Fruit fly (Drosophila melanogaster): Measurements from ENCODE around the gene CG33995.

CG33995 gene

dm6 chr2L:5054953-5055352 is 11.9 kb downstream of the CG33995 start, which contains the start of the genes CG14036 and His3.3A (continued):
- no peak for TF ChIP-seq Asciz (GFP tag; optimal IDR thresholded peaks at IDR 0.05)
- peak; percentile 30 for TF ChIP-seq CoRest (tag; optimal IDR thresholded peaks at IDR 0.05)
- no peak for TF ChIP-seq eve (GFP tag; optimal IDR thresholded peaks at IDR 0.05)
- peak; percentile 75 for TF ChIP-seq Myb (GFP tag; optimal IDR thresholded peaks at IDR 0.05)
- no peak for TF ChIP-seq ham (GFP tag; IDR thresholded peaks at IDR 0.05)
- TF ChIP-seq Nf-YC (tag; optimal IDR thresholded peaks at IDR 0.05) = peak; percentile 37
- peak; percentile 38 for TF ChIP-seq lilli (GFP tag; optimal IDR thresholded peaks at IDR 0.05)
- no peak for TF ChIP-seq CG3407 (GFP tag; optimal IDR thresholded peaks at IDR 0.05)
- TF ChIP-seq dm (GFP tag; optimal IDR thresholded peaks at IDR 0.05) = peak; percentile 29
- no peak for TF ChIP-seq pum (GFP tag; optimal IDR thresholded peaks at IDR 0.05)
- 0 out of 3 replicates have a peak, but pooled peaks have one; percentile 16 for TF ChIP-seq gce (GFP tag; IDR thresholded peaks at IDR 0.05)
- no peak for TF ChIP-seq fu2 (GFP tag; optimal IDR thresholded peaks at IDR 0.05)
- TF ChIP-seq CG7963 (GFP tag; IDR thresholded peaks at IDR 0.05; ENCODE audit: partially characterized antibody) = 0 out of 3 replicates have a peak, but pooled peaks have one; percentile 20
- TF ChIP-seq eyg (GFP tag; optimal IDR thresholded peaks at IDR 0.05) = no peak
- TF ChIP-seq jumu (GFP tag; optimal IDR thresholded peaks at IDR 0.05) = peak; percentile 24
- no peak for TF ChIP-seq otp (GFP tag; IDR thresholded peaks at IDR 0.05)
- peak; percentile 42 for TF ChIP-seq CG10431 (GFP tag; optimal IDR thresholded peaks at IDR 0.05)
- no peak for TF ChIP-seq CG10543 (GFP tag; optimal IDR thresholded peaks at IDR 0.05)
- peak; percentile 42 for TF ChIP-seq Rfx (GFP tag; IDR thresholded peaks at IDR 0.05)
- TF ChIP-seq CG10654 (GFP tag; optimal IDR thresholded peaks at IDR 0.05) = no peak
- peak in 1 of 2 experiments; percentile 14 for TF ChIP-seq insv (GFP tag; optimal IDR thresholded peaks at IDR 0.05)
- peak; percentile 67 for TF ChIP-seq CG10267 (tag; optimal IDR thresholded peaks at IDR 0.05)
- no peak for TF ChIP-seq CG15011 (GFP tag; optimal IDR thresholded peaks at IDR 0.05)
- peak; percentile 21 for TF ChIP-seq shn (GFP tag; optimal IDR thresholded peaks at IDR 0.05)
- no peak for TF ChIP-seq sim (GFP tag; IDR thresholded peaks at IDR 0.05)
- no peak for TF ChIP-seq stc (GFP tag; IDR thresholded peaks at IDR 0.05)
- no peak for TF ChIP-seq jigr1 (GFP tag; IDR thresholded peaks at IDR 0.05)
- TF ChIP-seq pfk (GFP tag; optimal IDR thresholded peaks at IDR 0.05) = no peak
- peak; percentile 73 for TF ChIP-seq gfzf (GFP tag; optimal IDR thresholded peaks at IDR 0.05)
- no peak for TF ChIP-seq CG8290 (GFP tag; optimal IDR thresholded peaks at IDR 0.05)
- TF ChIP-seq CG8290 (tag; optimal IDR thresholded peaks at IDR 0.05) = peak in 1 of 2 experiments; percentile 75
- no peak for TF ChIP-seq Xrp1 (GFP tag; IDR thresholded peaks at IDR 0.05)
- TF ChIP-seq Sry-β (GFP tag; optimal IDR thresholded peaks at IDR 0.05) = peak; percentile 1
- TF ChIP-seq Nf-YB (GFP tag; optimal IDR thresholded peaks at IDR 0.05) = no peak
- no peak for TF ChIP-seq CG10209 (GFP tag; optimal IDR thresholded peaks at IDR 0.05)
- peak; percentile 81 for TF ChIP-seq Ets97D (GFP tag; optimal IDR thresholded peaks at IDR 0.05)
- TF ChIP-seq pzg (GFP tag; optimal IDR thresholded peaks at IDR 0.05) = peak; percentile 96
- TF ChIP-seq HHEX (GFP tag; optimal IDR thresholded peaks at IDR 0.05) = peak; percentile 24
- TF ChIP-seq H15 (GFP tag; IDR thresholded peaks at IDR 0.05) = no peak
- no peak for TF ChIP-seq CG1529 (GFP tag; optimal IDR thresholded peaks at IDR 0.05)
- peak; percentile 70; the same call in 2 of the 3 replicates for TF ChIP-seq CG6791 (GFP tag; IDR thresholded peaks at IDR 0.05; ENCODE audit: partially characterized antibody)
- TF ChIP-seq ash1 (GFP tag; optimal IDR thresholded peaks at IDR 0.05) = peak; percentile 13
- no peak for TF ChIP-seq hb (GFP tag; IDR thresholded peaks at IDR 0.05; ENCODE audit: partially characterized antibody)
- no peak for TF ChIP-seq phol (tag; optimal IDR thresholded peaks at IDR 0.05)
- TF ChIP-seq CG12299 (tag; optimal IDR thresholded peaks at IDR 0.05) = no peak
- TF ChIP-seq dmrt11E (tag; optimal IDR thresholded peaks at IDR 0.05) = peak; percentile 11
- TF ChIP-seq CG14965 (GFP tag; optimal IDR thresholded peaks at IDR 0.05; ENCODE audit: borderline replicate concordance) = no peak
- peak; percentile 69 for TF ChIP-seq Blimp-1 (GFP tag; optimal IDR thresholded peaks at IDR 0.05)
- TF ChIP-seq CG12236 (GFP tag; optimal IDR thresholded peaks at IDR 0.05) = no peak
- peak; percentile 4 for TF ChIP-seq PHDP (tag; optimal IDR thresholded peaks at IDR 0.05)
- TF ChIP-seq ab (GFP tag; optimal IDR thresholded peaks at IDR 0.05) = no peak

Measured in whole organism, embryonic.